Worm (Caenorhabditis elegans) whole organism, young adult: ENCODE data around the gene K08B12.3.

ENCODE experiments used
- B0336.3 ChIP-seq: fragments of 200-800 bp; sonication (Bioruptor generic); IDR thresholded peaks from 2 replicates; pipeline ENCODE4 v1.3.6; 2022; ENCODE audit warnings: missing genetic modification characterization, missing compliant biosample characterization
- C17E4.6 ChIP-seq: fragments of 200-800 bp; sonication (Bioruptor generic); IDR thresholded peaks from 2 replicates; pipeline ENCODE4 v1.3.6; 2022; ENCODE audit warnings: missing genetic modification reagents, missing genetic modification characterization, missing compliant biosample characterization
- Y79H2A.3 ChIP-seq: fragments of 200-800 bp; sonication (Bioruptor generic); conservative IDR thresholded peaks from 2 replicates; pipeline ENCODE4 v1.3.6; 2022; ENCODE audit warnings: missing genetic modification reagents, missing genetic modification characterization, missing compliant biosample characterization
- dpl-1 ChIP-seq: fragments of 150-350 bp; optimal IDR thresholded peaks from 2 replicates; lab custom pipeline; 2014; ENCODE audit warnings: missing biosample characterization, missing genetic modification reagents, missing genetic modification characterization
- ets-4 ChIP-seq: fragments of 200-800 bp; sonication (Bioruptor generic); optimal IDR thresholded peaks from 2 replicates; lab custom pipeline; 2018; ENCODE audit warnings: mild to moderate bottlenecking, missing genetic modification characterization, missing compliant biosample characterization
- gei-17 ChIP-seq: fragments of 200-800 bp; sonication (Bioruptor generic); optimal IDR thresholded peaks from 2 replicates; lab custom pipeline; 2018; ENCODE audit warnings: mild to moderate bottlenecking, missing genetic modification characterization, missing compliant biosample characterization
- hsf-1 ChIP-seq: fragments of 200-800 bp; sonication (Bioruptor generic); IDR thresholded peaks from 2 replicates; pipeline ENCODE4 v1.3.6; 2022; ENCODE audit warnings: missing genetic modification reagents, missing genetic modification characterization, missing compliant biosample characterization
- lin-35 ChIP-seq, 3 experiments: fragments of 150-350 bp in 2 of 3; sonication (generic microtip) in 1 of 3; optimal IDR thresholded peaks; 2 replicates each; lab custom pipeline; 2014 to 2018; ENCODE audit warnings: missing biosample characterization in 3 of 3, missing genetic modification characterization in 3 of 3, missing genetic modification reagents in 3 of 3
- lsl-1 ChIP-seq: fragments of 200-800 bp; sonication (Bioruptor generic); optimal IDR thresholded peaks from 2 replicates; lab custom pipeline; 2018; ENCODE audit warnings: mild to moderate bottlenecking, missing genetic modification characterization, moderate library complexity, missing compliant biosample characterization
- nfya-1 ChIP-seq: sonication (generic microtip); optimal IDR thresholded peaks from 2 replicates; lab custom pipeline; 2017; ENCODE audit warnings: antibody characterized with exemption, missing compliant biosample characterization, missing genetic modification characterization, borderline replicate concordance; ENCODE audit not compliant: insufficient read depth
- nfyb-1 ChIP-seq: fragments of 200-800 bp; sonication (Bioruptor generic); IDR thresholded peaks from 2 replicates; pipeline ENCODE4 v1.3.6; 2022; ENCODE audit warnings: missing genetic modification reagents, missing genetic modification characterization, missing compliant biosample characterization
- snpc-4 ChIP-seq, 5 experiments: fragments of 150-350 bp in 1 of 5; sonication (generic microtip) in 4 of 5; optimal IDR thresholded peaks; 2 replicates each; lab custom pipeline; 2014 to 2018; ENCODE audit warnings: missing genetic modification characterization in 5 of 5, missing biosample characterization in 3 of 5, antibody characterized with exemption in 2 of 5, mild to moderate bottlenecking in 2 of 5, missing compliant biosample characterization in 2 of 5, missing genotype in 2 of 5, moderate library complexity in 2 of 5, missing genetic modification reagents in 1 of 5
- unc-130 ChIP-seq: sonication (generic microtip); optimal IDR thresholded peaks from 2 replicates; lab custom pipeline; 2016; ENCODE audit warnings: missing genetic modification reagents, missing genetic modification characterization, missing compliant biosample characterization
- xnd-1 ChIP-seq: sonication (generic microtip); optimal IDR thresholded peaks from 2 replicates; lab custom pipeline; 2016; ENCODE audit warnings: missing genotype, missing genetic modification reagents, missing genetic modification characterization, missing compliant biosample characterization

DNA sequence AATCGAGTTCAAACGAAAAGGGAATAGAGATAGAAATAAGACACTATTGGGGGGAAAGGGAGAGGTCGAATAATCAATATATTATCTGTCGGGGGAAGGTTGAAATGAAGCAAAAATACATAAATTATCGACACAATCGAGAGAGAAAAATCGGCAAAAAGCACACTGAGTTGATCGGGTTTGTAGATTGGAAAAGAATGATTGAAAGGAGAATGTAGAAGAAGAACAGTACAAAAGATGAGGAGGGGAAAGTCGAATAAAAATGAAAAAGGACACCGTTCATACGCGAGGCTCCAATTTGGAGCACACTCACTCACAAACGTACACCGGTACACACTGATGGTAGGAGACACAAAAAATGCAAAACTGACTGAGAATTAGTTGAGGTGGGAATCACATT lies 13.7 kb upstream of the K08B12.3 start:
- no peak for TF ChIP-seq hsf-1
- TF ChIP-seq dpl-1 (GFP tag; lab: Kevin White, UChicago) = no peak
- no peak for TF ChIP-seq gei-17 (GFP tag; lab: Kevin White, UChicago)
- TF ChIP-seq unc-130 (GFP tag; lab: Kevin White, UChicago) = no peak
- no peak for TF ChIP-seq Y79H2A.3 (GFP tag; lab: Robert Waterston, UW)
- TF ChIP-seq nfyb-1 (GFP tag; lab: Robert Waterston, UW) = no peak
- TF ChIP-seq ets-4 (GFP tag; lab: Kevin White, UChicago) = no peak
- TF ChIP-seq snpc-4 (GFP tag; optimal IDR thresholded peaks at IDR 0.05; lab: Kevin White, UChicago) = no peak
- no peak for TF ChIP-seq snpc-4 (tag; optimal IDR thresholded peaks at IDR 0.05; lab: Kevin White, UChicago)
- TF ChIP-seq C17E4.6 (GFP tag; lab: Robert Waterston, UW) = no peak
- TF ChIP-seq lin-35 (GFP tag; optimal IDR thresholded peaks at IDR 0.05; lab: Kevin White, UChicago) = no peak
- no peak for TF ChIP-seq lsl-1 (GFP tag; lab: Kevin White, UChicago)
- no peak for TF ChIP-seq B0336.3 (GFP tag; lab: Robert Waterston, UW)
- TF ChIP-seq xnd-1 (tag; lab: Kevin White, UChicago) = no peak
- TF ChIP-seq nfya-1 (tag; lab: Kevin White, UChicago) = no peak
